Worm (Caenorhabditis elegans) whole organism, L4/young adult: Measurements from ENCODE around the gene W04G3.7.

Experiments used
- dao-5 ChIP-seq: sonication (generic microtip); optimal IDR thresholded peaks from 2 replicates; lab custom pipeline; 2016; ENCODE audit warnings: missing genotype, missing genetic modification characterization, moderate library complexity, missing compliant biosample characterization
- him-1 ChIP-seq: sonication (generic microtip); optimal IDR thresholded peaks from 2 replicates; lab custom pipeline; 2016; ENCODE audit warnings: missing genotype, missing genetic modification reagents, missing genetic modification characterization, missing compliant biosample characterization

DNA sequence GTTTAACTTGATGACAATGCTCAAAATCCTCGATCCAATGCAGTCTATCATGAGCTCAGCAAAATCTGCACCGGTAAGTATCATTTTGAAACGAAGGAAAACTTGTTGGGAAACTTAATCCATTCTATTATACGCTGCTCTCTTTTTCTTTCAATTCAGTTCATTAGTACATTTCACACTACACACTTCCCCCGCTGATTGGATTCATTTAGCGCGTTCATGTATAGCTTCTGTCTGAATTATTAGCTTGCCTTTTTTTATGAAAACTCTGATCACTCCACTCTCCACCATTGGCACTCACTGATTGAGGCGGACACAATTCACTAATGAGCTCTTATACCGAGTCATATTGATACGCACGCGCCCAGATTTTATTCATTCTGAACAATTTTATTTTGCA, 46.8 kb downstream of the W04G3.7 start:
- TF ChIP-seq him-1 (tag; lab: Kevin White, UChicago) = no peak
- TF ChIP-seq dao-5 (tag; lab: Kevin White, UChicago) = no peak
